Fruit fly (Drosophila melanogaster) whole organism: ENCODE results near the gene CG33290.

Source experiments
- Dll ChIP-seq: fragments of >200 bp; optimal IDR thresholded peaks from 2 replicates; lab custom pipeline; 2017
- EcR ChIP-seq, 2 experiments: fragments of >200 bp; optimal IDR thresholded peaks; 2 replicates each; lab custom pipeline; 2017; ENCODE audit warnings: missing biosample characterization in 2 of 2, missing genetic modification characterization in 2 of 2, missing genetic modification reagents in 2 of 2
- usp ChIP-seq: fragments of >200 bp; optimal IDR thresholded peaks from 2 replicates; lab custom pipeline; 2017; ENCODE audit warnings: missing biosample characterization, missing genetic modification characterization, mixed read lengths

DNA sequence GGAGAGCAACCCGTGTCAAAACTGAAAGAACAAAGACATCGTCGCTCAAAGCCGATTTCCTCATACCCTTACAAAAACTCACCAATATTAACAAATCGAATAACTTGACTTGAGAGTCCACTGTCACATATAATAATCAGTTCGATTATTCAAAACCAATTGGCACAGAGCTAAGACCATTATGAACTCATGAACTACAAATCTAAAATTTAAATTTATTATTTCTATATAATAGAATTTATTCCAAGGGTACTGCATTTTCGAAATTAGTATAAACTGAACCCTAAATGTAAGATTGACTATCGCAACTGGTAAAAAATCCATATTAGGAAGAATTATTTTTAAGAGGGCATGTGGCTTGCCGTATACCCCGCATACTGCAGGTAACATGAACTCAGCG, 39.8 kb downstream of the CG33290 start:
- TF ChIP-seq Dll (lab: Kevin White, UChicago), result no peak
- TF ChIP-seq EcR (GFP tag; optimal IDR thresholded peaks at IDR 0.05; lab: Kevin White, UChicago), result no peak
- TF ChIP-seq usp, result no peak
